Fruit fly (Drosophila melanogaster): ENCODE data around the gene CG31960.

DNA sequence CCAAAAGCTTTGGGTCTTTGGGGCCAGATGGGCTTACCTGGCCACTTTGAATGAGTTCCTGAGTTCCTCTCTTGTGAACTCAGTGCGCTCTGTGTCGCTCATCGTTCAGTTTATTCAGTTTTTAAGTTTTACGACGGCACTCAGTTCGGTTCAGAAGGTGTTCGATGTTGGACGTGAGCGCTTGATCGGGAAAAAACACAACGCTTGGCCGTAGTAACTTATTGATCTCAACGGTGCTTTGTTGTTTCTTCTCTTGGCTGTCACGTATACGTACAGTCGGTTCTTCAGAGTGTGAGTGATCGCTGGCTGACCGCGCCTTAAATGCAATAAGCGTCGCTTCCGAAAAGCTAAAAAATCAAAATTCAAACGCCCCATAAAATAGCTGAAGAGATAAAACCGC lies 2.3 kb downstream of the CG31960 start, which contains the start of gene bark:
- TF ChIP-seq CG8478 (optimal IDR thresholded peaks at IDR 0.05): no peak
- TF ChIP-seq CTCF (optimal IDR thresholded peaks at IDR 0.05): no peak

Measured in S2 (cell line).